Worm (Caenorhabditis elegans) whole organism, L4/young adult: ENCODE measurements around the gene C31G12.4.

Source experiments
- W03F9.2 ChIP-seq: fragments of 150-350 bp; optimal IDR thresholded peaks from 2 replicates; lab custom pipeline; 2014; ENCODE audit warnings: missing biosample characterization, missing genetic modification characterization
- dao-5 ChIP-seq: sonication (generic microtip); optimal IDR thresholded peaks from 2 replicates; lab custom pipeline; 2016; ENCODE audit warnings: missing genotype, missing genetic modification characterization, moderate library complexity, missing compliant biosample characterization
- him-1 ChIP-seq: sonication (generic microtip); optimal IDR thresholded peaks from 2 replicates; lab custom pipeline; 2016; ENCODE audit warnings: missing genotype, missing genetic modification reagents, missing genetic modification characterization, missing compliant biosample characterization

DNA sequence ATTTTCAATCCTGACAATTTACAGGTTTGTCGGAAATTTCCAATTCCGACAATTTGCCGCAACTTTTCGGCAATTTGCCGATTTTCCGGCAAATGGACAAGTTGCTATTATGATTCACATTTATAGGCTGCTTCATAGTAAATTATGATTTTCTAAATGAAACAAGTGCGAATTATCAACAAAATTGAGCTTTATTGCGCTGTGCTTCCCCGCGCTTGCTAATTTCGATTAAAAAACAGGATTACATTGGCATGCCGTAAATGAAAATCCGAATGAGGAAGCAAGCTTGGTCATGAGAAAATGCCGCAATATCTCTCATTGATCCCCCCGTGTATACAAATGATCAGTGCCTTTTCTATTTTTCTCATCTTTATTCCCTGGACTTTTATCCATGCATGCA, 39.9 kb downstream of the C31G12.4 start, which contains the start of gene Y37H2A.10:
- no peak for TF ChIP-seq him-1 (tag; lab: Kevin White, UChicago)
- TF ChIP-seq dao-5 (tag; lab: Kevin White, UChicago): no peak
- no peak for TF ChIP-seq W03F9.2 (tag; lab: Kevin White, UChicago)
